Fruit fly (Drosophila melanogaster): ENCODE measurements around the gene CG42830.

CG42830 gene

dm6 chr2L:17784641-17785040 lies 27.8 kb downstream of the CG42830 start (continued):
- TF ChIP-seq Sox102F (GFP tag; optimal IDR thresholded peaks at IDR 0.05) = peak; percentile 13
- peak; percentile 58 for TF ChIP-seq CG13624 (GFP tag; optimal IDR thresholded peaks at IDR 0.05)
- TF ChIP-seq lilli (GFP tag; optimal IDR thresholded peaks at IDR 0.05) = peak; percentile 38
- TF ChIP-seq E2f2 (GFP tag; IDR thresholded peaks at IDR 0.05) = peak; percentile 37
- peak; percentile 67 for TF ChIP-seq ewg (GFP tag; optimal IDR thresholded peaks at IDR 0.05)
- TF ChIP-seq CG34224 (GFP tag; IDR thresholded peaks at IDR 0.05; ENCODE audit: partially characterized antibody) = peak; percentile 15; the same call in 1 of the 3 replicates
- no peak for TF ChIP-seq CG6654 (GFP tag; optimal IDR thresholded peaks at IDR 0.05)
- peak; percentile 64 for TF ChIP-seq CG9817 (tag; optimal IDR thresholded peaks at IDR 0.05)
- no peak for TF ChIP-seq scrt (GFP tag; optimal IDR thresholded peaks at IDR 0.05)
- TF ChIP-seq CG10654 (GFP tag; optimal IDR thresholded peaks at IDR 0.05) = no peak
- TF ChIP-seq slbo (GFP tag; IDR thresholded peaks at IDR 0.05) = peak; percentile 67
- TF ChIP-seq CoRest (tag; optimal IDR thresholded peaks at IDR 0.05) = peak; percentile 57
- peak; percentile 20 for TF ChIP-seq CG2116 (GFP tag; optimal IDR thresholded peaks at IDR 0.05)
- TF ChIP-seq CG15696 (tag; optimal IDR thresholded peaks at IDR 0.05) = peak; percentile 31
- peak; percentile 96 for TF ChIP-seq Ets65A (GFP tag)
- peak; percentile 76 for TF ChIP-seq Xbp1 (GFP tag; optimal IDR thresholded peaks at IDR 0.05)
- TF ChIP-seq CG17328 (GFP tag; IDR thresholded peaks at IDR 0.05) = 0 out of 2 replicates have a peak, but pooled peaks have one; percentile 15
- TF ChIP-seq pho (GFP tag; optimal IDR thresholded peaks at IDR 0.05) = no peak
- peak; percentile 66 for TF ChIP-seq CG9932 (GFP tag; IDR thresholded peaks at IDR 0.05)
- TF ChIP-seq pum (GFP tag; optimal IDR thresholded peaks at IDR 0.05) = peak; percentile 5
- TF ChIP-seq dysf (GFP tag; IDR thresholded peaks at IDR 0.05) = peak; percentile 41; the same call in 2 of the 3 replicates
- TF ChIP-seq Abd-B (GFP tag; optimal IDR thresholded peaks at IDR 0.05) = peak; percentile 55
- peak; percentile 67 for TF ChIP-seq CG33213 (GFP tag; optimal IDR thresholded peaks at IDR 0.05)
- TF ChIP-seq kay (GFP tag; optimal IDR thresholded peaks at IDR 0.05) = peak; percentile 10
- 0 out of 2 replicates have a peak, but pooled peaks have one; percentile 3 for TF ChIP-seq H2.0 (GFP tag; IDR thresholded peaks at IDR 0.05)
- TF ChIP-seq CG8388 (GFP tag; optimal IDR thresholded peaks at IDR 0.05) = no peak
- peak; percentile 21 for TF ChIP-seq CG12769 (tag; optimal IDR thresholded peaks at IDR 0.05)
- peak; percentile 14 for TF ChIP-seq dmrt11E (tag; optimal IDR thresholded peaks at IDR 0.05)
- peak; percentile 21 for TF ChIP-seq gem (tag; optimal IDR thresholded peaks at IDR 0.05)
- peak; percentile 49 for TF ChIP-seq CG1603 (tag; optimal IDR thresholded peaks at IDR 0.05)
- no peak for TF ChIP-seq run (tag; optimal IDR thresholded peaks at IDR 0.05)
- TF ChIP-seq seq (GFP tag; IDR thresholded peaks at IDR 0.05) = no peak
- peak; percentile 32 to 45 for TF ChIP-seq dpn (GFP tag; optimal IDR thresholded peaks at IDR 0.05)
- no peak for TF ChIP-seq CG7928 (GFP tag; optimal IDR thresholded peaks at IDR 0.05)
- no peak for TF ChIP-seq psq (GFP tag; optimal IDR thresholded peaks at IDR 0.05)
- no peak for TF ChIP-seq CG1832 (GFP tag; optimal IDR thresholded peaks at IDR 0.05)
- TF ChIP-seq CG32772 (GFP tag; IDR thresholded peaks at IDR 0.05) = peak; percentile 36; the same call in 1 of the 2 replicates
- TF ChIP-seq vvl (GFP tag; IDR thresholded peaks at IDR 0.05) = peak; percentile 81; the same call in 1 of the 2 replicates
- peak; percentile 9 for TF ChIP-seq CG3163 (GFP tag; optimal IDR thresholded peaks at IDR 0.05)
- TF ChIP-seq CG42726 (GFP tag; IDR thresholded peaks at IDR 0.05; ENCODE audit: partially characterized antibody) = peak; percentile 66; the same call in 1 of the 2 replicates
- TF ChIP-seq Hr3 (GFP tag; optimal IDR thresholded peaks at IDR 0.05) = peak; percentile 14
- peak; percentile 5; the same call in 1 of the 2 replicates for TF ChIP-seq CG32532 (GFP tag; IDR thresholded peaks at IDR 0.05)
- no peak for TF ChIP-seq Mad (GFP tag; optimal IDR thresholded peaks at IDR 0.05)
- TF ChIP-seq lmd (GFP tag; IDR thresholded peaks at IDR 0.05) = peak; percentile 42
- TF ChIP-seq CG8290 (GFP tag; optimal IDR thresholded peaks at IDR 0.05) = peak; percentile 45
- peak in 1 of 2 experiments; percentile 74 for TF ChIP-seq CG8290 (tag; optimal IDR thresholded peaks at IDR 0.05)
- peak; percentile 32 for TF ChIP-seq Ssrp (tag; optimal IDR thresholded peaks at IDR 0.05)
- peak; percentile 12; the same call in 1 of the 3 replicates for TF ChIP-seq CG6791 (GFP tag; IDR thresholded peaks at IDR 0.05; ENCODE audit: partially characterized antibody)
- peak; percentile 4 for TF ChIP-seq repo (GFP tag; optimal IDR thresholded peaks at IDR 0.05)
- TF ChIP-seq aop (GFP tag; IDR thresholded peaks at IDR 0.05) = no peak
- no peak for TF ChIP-seq CG8359 (GFP tag; optimal IDR thresholded peaks at IDR 0.05; ENCODE audit: borderline replicate concordance)

Data from whole organism, embryonic.